Fruit fly (Drosophila melanogaster) whole organism: ENCODE results near the gene CG12310.

Experiments
- CG8478 ChIP-seq: fragments of >200 bp; optimal IDR thresholded peaks from 2 replicates; lab custom pipeline; 2018; ENCODE audit warnings: inconsistent platforms
- Dll ChIP-seq: fragments of >200 bp; optimal IDR thresholded peaks from 2 replicates; lab custom pipeline; 2017
- EcR ChIP-seq, 2 experiments: fragments of >200 bp; optimal IDR thresholded peaks; 2 replicates each; lab custom pipeline; 2017; ENCODE audit warnings: missing biosample characterization in 2 of 2, missing genetic modification characterization in 2 of 2, missing genetic modification reagents in 2 of 2
- pan ChIP-seq: fragments of >200 bp; optimal IDR thresholded peaks from 2 replicates; lab custom pipeline; 2017
- psq ChIP-seq: fragments of >200 bp; optimal IDR thresholded peaks from 2 replicates; lab custom pipeline; 2017
- usp ChIP-seq: fragments of >200 bp; optimal IDR thresholded peaks from 2 replicates; lab custom pipeline; 2017; ENCODE audit warnings: missing biosample characterization, missing genetic modification characterization, mixed read lengths

Gene CG12310

dm6 chr3L:15050706-15051105 is at the start of gene CG12310:
Gene CG12310 (minus strand): TSS chr3L:15050806.
- TF ChIP-seq psq (lab: Kevin White, UChicago): no peak

- TF ChIP-seq pan (lab: Kevin White, UChicago) (no peak), EcR (GFP tag; optimal IDR thresholded peaks at IDR 0.05; lab: Kevin White, UChicago) (no peak), Dll (lab: Kevin White, UChicago) (no peak), CG8478 (lab: Kevin White, UChicago) (no peak)
Measured at dm6 chr3L:15099541-15099940, 48.9 kb upstream of the CG12310 start.

- no peak for TF ChIP-seq CG8478 (lab: Kevin White, UChicago)
- no peak for TF ChIP-seq EcR (GFP tag; optimal IDR thresholded peaks at IDR 0.05; lab: Kevin White, UChicago)
- no peak for TF ChIP-seq psq (lab: Kevin White, UChicago)
- no peak for TF ChIP-seq Dll (lab: Kevin White, UChicago)
- no peak for TF ChIP-seq pan (lab: Kevin White, UChicago)
- TF ChIP-seq usp: no peak
Measured at dm6 chr3L:15098659-15099512, 48.3 kb upstream of the CG12310 start.

- no peak for TF ChIP-seq CG8478 (lab: Kevin White, UChicago)
Measured at dm6 chr3L:15097878-15098520, 47.4 kb upstream of the CG12310 start, which contains the start of gene Ctps. Gene Ctps (plus strand): TSS chr3L:15097914.

dm6 chr3L:15094589-15095288 is 44.1 kb upstream of the CG12310 start, which contains the start of the genes sstn, Plp and GlyRS:
Gene sstn (minus strand): TSS chr3L:15094719.
Gene Plp (minus strand): TSS chr3L:15094724.
Gene GlyRS (plus strand): TSS chr3L:15095142.
- TF ChIP-seq EcR (GFP tag; optimal IDR thresholded peaks at IDR 0.05; lab: Kevin White, UChicago) (no peak), Dll (lab: Kevin White, UChicago) (no peak), CG8478 (lab: Kevin White, UChicago) (no peak), psq (lab: Kevin White, UChicago) (no peak), usp (no peak), pan (lab: Kevin White, UChicago) (no peak)

- no peak for TF ChIP-seq usp
Measured at dm6 chr3L:15093929-15094588, 43.5 kb upstream of the CG12310 start.

dm6 chr3L:15089887-15090679 is 39.5 kb upstream of the CG12310 start:
- TF ChIP-seq usp (no peak), psq (lab: Kevin White, UChicago) (no peak)

dm6 chr3L:15089083-15089704 is 38.6 kb upstream of the CG12310 start:
- TF ChIP-seq pan (lab: Kevin White, UChicago) (no peak), usp (no peak), EcR (GFP tag; optimal IDR thresholded peaks at IDR 0.05; lab: Kevin White, UChicago) (no peak), Dll (lab: Kevin White, UChicago) (no peak), psq (lab: Kevin White, UChicago) (no peak), CG8478 (lab: Kevin White, UChicago) (no peak)

- TF ChIP-seq pan (lab: Kevin White, UChicago) (no peak), psq (lab: Kevin White, UChicago) (no peak), EcR (GFP tag; optimal IDR thresholded peaks at IDR 0.05; lab: Kevin White, UChicago) (no peak), usp (no peak), CG8478 (lab: Kevin White, UChicago) (no peak), Dll (lab: Kevin White, UChicago) (no peak)
Measured at dm6 chr3L:15088285-15088684, 37.7 kb upstream of the CG12310 start.

- no peak for TF ChIP-seq Dll (lab: Kevin White, UChicago)
Measured at dm6 chr3L:15084288-15084687, 33.7 kb upstream of the CG12310 start.

dm6 chr3L:15079278-15079677 is 28.7 kb upstream of the CG12310 start:
- TF ChIP-seq Dll (lab: Kevin White, UChicago) (no peak), psq (lab: Kevin White, UChicago) (no peak), usp (no peak)
